Worm (Caenorhabditis elegans): Measurements from ENCODE around the gene tank-1.

tank-1 gene

DNA sequence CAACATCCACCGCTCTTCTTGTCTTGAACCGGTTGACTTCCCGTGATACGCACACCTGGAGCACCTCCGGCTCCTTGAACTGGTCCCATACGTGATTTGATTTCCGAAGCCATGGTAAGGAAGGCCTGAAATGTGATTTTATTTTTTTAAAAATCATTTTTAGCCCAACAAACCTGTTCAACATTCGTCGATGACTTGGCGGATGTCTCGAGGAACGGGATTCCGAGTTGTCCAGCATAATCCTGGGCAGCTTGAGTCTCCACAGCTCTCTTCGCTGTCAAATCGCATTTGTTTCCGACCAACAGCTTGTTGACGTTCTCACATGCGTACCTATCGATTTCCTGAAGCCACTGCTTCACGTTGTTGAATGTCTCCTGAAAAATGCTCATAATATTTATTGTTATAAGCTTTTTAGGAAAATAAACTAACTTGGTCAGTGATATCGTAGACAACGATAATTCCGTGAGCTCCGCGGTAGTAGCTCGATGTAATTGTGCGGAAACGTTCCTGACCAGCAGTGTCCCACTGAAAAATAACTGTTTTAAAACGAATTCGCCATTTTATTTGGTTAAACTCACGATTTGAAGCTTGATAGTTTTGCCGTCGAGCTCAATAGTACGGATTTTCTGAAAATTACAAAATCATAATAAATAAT lies 22.3 kb downstream of the tank-1 start:
- TF ChIP-seq Y55F3AM.14 (GFP tag; optimal IDR thresholded peaks at IDR 0.05) (no peak), ama-1 (optimal IDR thresholded peaks at IDR 0.05) (peak; percentile 62)

DNA sequence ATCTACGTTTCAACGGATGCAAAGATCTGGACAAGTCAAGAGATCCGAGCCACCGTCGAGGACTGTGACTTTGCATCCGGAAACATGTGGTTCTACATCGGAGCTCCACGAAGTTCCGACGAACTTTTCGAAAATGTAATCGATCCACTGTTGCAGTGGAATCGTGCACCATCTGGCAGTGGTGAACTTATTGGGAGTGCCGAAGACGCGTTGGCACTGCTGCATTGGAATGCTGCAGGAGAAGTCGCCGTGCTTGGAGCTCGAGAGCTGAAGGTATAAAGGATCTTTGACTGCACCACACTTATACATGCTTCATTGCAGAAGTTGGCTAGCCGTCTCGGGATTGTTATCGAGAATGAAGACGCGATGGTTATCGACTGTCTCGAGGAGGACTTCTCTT lies 23.5 kb downstream of the tank-1 start:
- TF ChIP-seq ama-1 (optimal IDR thresholded peaks at IDR 0.05) (peak; percentile 67), ceh-16 (tag; optimal IDR thresholded peaks at IDR 0.05) (no peak), nhr-129 (tag; optimal IDR thresholded peaks at IDR 0.05) (peak; percentile 20)

DNA sequence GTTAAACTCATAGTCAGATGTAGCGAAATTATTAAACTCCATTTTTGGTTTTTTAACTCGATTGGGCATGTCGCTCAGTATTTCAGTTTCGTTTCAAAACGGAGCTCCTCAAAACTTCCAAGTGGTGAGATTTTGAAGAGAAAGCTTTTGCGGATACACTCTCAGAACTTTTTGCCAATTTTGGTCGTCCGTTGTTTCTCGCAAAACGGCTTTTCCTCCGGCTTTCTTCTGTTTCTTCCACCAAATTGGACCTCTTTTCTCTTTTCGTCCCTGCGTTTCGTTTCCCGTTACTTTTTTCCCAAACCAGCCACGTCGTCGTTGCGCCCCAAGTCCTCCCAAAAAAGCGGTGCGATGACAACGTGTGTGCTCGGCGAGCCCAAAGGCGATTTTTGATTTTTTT lies 25.5 kb downstream of the tank-1 start, which contains the start of gene C39F7.1:
TSS of gene C39F7.1 (plus strand) at position 301 of the 400 bp plus-strand sequence.
- TF ChIP-seq aly-2 (tag; optimal IDR thresholded peaks at IDR 0.05), result no peak
- TF ChIP-seq skn-1 (tag; optimal IDR thresholded peaks at IDR 0.05), result no peak
- no peak for TF ChIP-seq F13H6.1 (tag; optimal IDR thresholded peaks at IDR 0.05)
- no peak for TF ChIP-seq nhr-12 (tag; optimal IDR thresholded peaks at IDR 0.05)
- no peak for TF ChIP-seq lsy-2 (tag; optimal IDR thresholded peaks at IDR 0.05)
- TF ChIP-seq ceh-82 (tag; optimal IDR thresholded peaks at IDR 0.05), result no peak
- no peak for TF ChIP-seq nhr-10 (tag; optimal IDR thresholded peaks at IDR 0.05)
- TF ChIP-seq Y55F3AM.14 (GFP tag; optimal IDR thresholded peaks at IDR 0.05), result no peak
- TF ChIP-seq mab-5 (tag; optimal IDR thresholded peaks at IDR 0.05), result no peak
- no peak for TF ChIP-seq elt-1 (tag; optimal IDR thresholded peaks at IDR 0.05)
- no peak for TF ChIP-seq nhr-77 (tag; optimal IDR thresholded peaks at IDR 0.05)

DNA sequence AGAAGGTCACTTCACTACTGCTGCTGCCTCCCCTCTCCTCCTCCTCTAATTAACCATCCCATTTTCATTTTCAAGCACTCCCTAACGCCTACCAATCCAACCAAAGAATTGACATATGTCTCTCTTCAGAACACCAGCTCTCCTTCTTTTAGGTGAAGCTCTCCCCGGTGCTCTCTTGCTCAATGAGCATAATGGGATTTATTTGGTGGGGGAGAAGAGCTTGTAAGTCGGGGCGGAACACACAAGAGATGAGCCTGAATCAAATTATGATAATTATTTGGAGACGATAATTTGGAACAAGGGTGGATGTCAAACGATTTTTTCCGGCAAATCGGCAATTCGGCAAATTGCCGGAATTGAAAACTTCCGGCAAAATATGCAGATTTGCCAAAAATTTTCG lies 32.7 kb downstream of the tank-1 start:
- no peak for TF ChIP-seq lsy-2 (tag; optimal IDR thresholded peaks at IDR 0.05)
- TF ChIP-seq Y55F3AM.14 (GFP tag; optimal IDR thresholded peaks at IDR 0.05), result no peak
- no peak for TF ChIP-seq egl-27 (tag; optimal IDR thresholded peaks at IDR 0.05)
- no peak for TF ChIP-seq ztf-1 (GFP tag; conservative IDR thresholded peaks at IDR 0.05)
- TF ChIP-seq nhr-10 (tag; optimal IDR thresholded peaks at IDR 0.05), result no peak

DNA sequence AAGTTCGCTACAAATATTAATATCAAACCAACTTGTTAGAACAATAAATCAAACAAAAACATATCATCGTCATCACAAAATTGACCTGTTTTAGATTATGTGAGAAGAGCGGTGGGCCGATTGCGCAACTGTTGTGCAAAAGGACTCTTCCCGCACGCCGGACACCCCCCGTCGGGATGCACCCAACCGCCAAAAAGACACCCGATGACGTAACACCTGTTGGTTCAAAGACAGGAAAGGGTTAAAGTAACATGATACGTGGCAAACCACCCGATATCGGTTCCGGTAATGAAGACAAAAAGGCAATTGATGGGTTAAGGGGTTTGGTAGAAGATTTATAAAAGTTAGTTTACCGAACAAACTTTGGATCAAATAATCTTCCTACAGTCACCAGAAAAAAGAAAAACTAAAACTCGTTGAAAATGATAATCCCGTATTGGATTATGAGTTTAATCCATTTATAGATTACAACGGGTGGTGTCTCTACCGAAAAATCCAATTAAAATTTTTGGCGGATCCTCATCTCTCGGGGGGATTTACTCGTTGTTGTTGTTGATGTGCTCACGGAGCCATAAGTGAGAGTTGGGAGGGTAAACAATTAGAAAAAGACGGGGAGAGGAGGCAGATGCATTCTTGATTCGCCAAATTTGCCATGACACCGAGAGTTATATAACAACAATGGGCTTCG lies 41.3 kb downstream of the tank-1 start:
- TF ChIP-seq mbf-1 (tag; optimal IDR thresholded peaks at IDR 0.05) (no peak), ztf-4 (tag; optimal IDR thresholded peaks at IDR 0.05) (no peak), nhr-77 (tag; optimal IDR thresholded peaks at IDR 0.05) (no peak), lin-39 (tag; optimal IDR thresholded peaks at IDR 0.05) (no peak), nhr-10 (tag; optimal IDR thresholded peaks at IDR 0.05) (no peak), egl-27 (tag; optimal IDR thresholded peaks at IDR 0.05) (no peak), fos-1 (tag; optimal IDR thresholded peaks at IDR 0.05) (no peak), ama-1 (optimal IDR thresholded peaks at IDR 0.05) (no peak), unc-39 (tag; optimal IDR thresholded peaks at IDR 0.05) (no peak), gmeb-1 (tag; optimal IDR thresholded peaks at IDR 0.05) (no peak)

DNA sequence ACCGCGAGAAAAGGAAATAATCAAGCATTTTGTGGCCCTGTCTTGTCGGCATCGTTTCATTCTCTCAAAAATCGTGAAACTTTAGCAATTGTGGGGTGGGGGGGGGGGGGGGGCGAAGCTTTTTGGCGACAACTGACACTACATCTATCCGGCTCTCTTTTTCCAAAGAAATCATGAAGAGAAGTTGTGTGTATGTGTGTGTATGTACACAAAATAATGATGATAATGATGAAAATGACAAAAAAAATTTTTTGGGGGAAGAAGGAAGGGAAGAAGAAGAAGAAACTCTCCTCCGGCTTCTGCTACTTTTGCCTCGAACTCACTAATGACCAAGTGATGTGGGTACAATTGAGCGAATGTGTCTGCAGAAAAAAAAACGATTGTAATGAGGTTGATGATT lies 42.5 kb downstream of the tank-1 start:
- TF ChIP-seq ama-1 (optimal IDR thresholded peaks at IDR 0.05) (no peak), nhr-21 (tag; optimal IDR thresholded peaks at IDR 0.05) (no peak), sma-9 (GFP tag; optimal IDR thresholded peaks at IDR 0.05) (peak; percentile 12), sma-9 (tag; optimal IDR thresholded peaks at IDR 0.05) (no peak), ceh-82 (tag; optimal IDR thresholded peaks at IDR 0.05) (no peak), aly-2 (tag; optimal IDR thresholded peaks at IDR 0.05) (no peak), nhr-129 (tag; optimal IDR thresholded peaks at IDR 0.05) (peak; percentile 35), Y55F3AM.14 (GFP tag; optimal IDR thresholded peaks at IDR 0.05) (no peak)

DNA sequence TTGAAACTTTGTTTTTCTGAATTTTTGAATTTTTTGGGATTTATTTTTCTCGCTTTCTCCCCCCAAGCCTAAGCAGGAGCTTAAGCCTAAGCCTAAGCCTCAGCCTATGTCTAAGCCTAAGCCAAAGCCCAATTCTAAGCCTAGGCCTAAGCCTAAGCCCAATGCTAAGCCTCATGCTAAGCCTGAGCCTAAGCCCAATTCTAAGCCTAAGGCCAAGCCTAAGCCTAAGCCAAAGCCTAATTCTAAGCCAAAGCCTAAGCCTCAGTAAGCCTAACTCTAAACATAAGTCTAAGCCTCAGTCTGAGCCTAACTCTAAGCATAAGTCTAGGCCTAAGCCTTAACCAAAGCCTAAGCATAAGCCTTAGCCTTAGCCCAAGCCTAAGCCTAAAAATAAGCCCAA lies 43.1 kb downstream of the tank-1 start:
- TF ChIP-seq aly-2 (tag; optimal IDR thresholded peaks at IDR 0.05) (no peak), ceh-82 (tag; optimal IDR thresholded peaks at IDR 0.05) (no peak), ama-1 (optimal IDR thresholded peaks at IDR 0.05) (no peak), sma-9 (GFP tag; optimal IDR thresholded peaks at IDR 0.05) (no peak), sma-9 (tag; optimal IDR thresholded peaks at IDR 0.05) (no peak), snpc-4 (tag; optimal IDR thresholded peaks at IDR 0.05) (no peak), crh-2 (tag; optimal IDR thresholded peaks at IDR 0.05) (no peak), nhr-12 (tag; optimal IDR thresholded peaks at IDR 0.05) (no peak), nhr-25 (tag; optimal IDR thresholded peaks at IDR 0.05) (no peak), mab-5 (tag; optimal IDR thresholded peaks at IDR 0.05) (no peak), mbf-1 (tag; optimal IDR thresholded peaks at IDR 0.05) (no peak), skn-1 (tag; optimal IDR thresholded peaks at IDR 0.05) (no peak), ZK546.5 (tag; optimal IDR thresholded peaks at IDR 0.05) (no peak), nhr-77 (tag; optimal IDR thresholded peaks at IDR 0.05) (no peak), F13H6.1 (tag; optimal IDR thresholded peaks at IDR 0.05) (no peak), nhr-6 (tag; optimal IDR thresholded peaks at IDR 0.05) (no peak), Y55F3AM.14 (GFP tag; optimal IDR thresholded peaks at IDR 0.05) (no peak), lsy-2 (tag; optimal IDR thresholded peaks at IDR 0.05) (no peak), unc-62 (GFP tag; optimal IDR thresholded peaks at IDR 0.05) (no peak), blmp-1 (tag; optimal IDR thresholded peaks at IDR 0.05; ENCODE audit: insufficient read depth) (no peak)
